Fruit fly (Drosophila melanogaster) whole organism, embryonic: ENCODE data around the gene Dh31.

ENCODE experiments used
- CG10979 ChIP-seq: fragments of 200-800 bp; sonication (Bioruptor generic); optimal IDR thresholded peaks from 2 replicates; lab custom pipeline; 2018; ENCODE audit warnings: missing biosample characterization, mild to moderate bottlenecking, missing genetic modification characterization, moderate library complexity
- CG11504 ChIP-seq: fragments of 200-800 bp; sonication (Bioruptor generic); optimal IDR thresholded peaks from 3 replicates; lab custom pipeline; 2019; ENCODE audit warnings: missing biosample characterization, mild to moderate bottlenecking, missing genetic modification characterization, moderate library complexity
- CG14710 ChIP-seq: fragments of 200-800 bp; sonication (Bioruptor generic); optimal IDR thresholded peaks from 3 replicates; lab custom pipeline; 2019; ENCODE audit warnings: missing biosample characterization, mild to moderate bottlenecking, missing genetic modification characterization, moderate library complexity
- CG14965 ChIP-seq: fragments of 200-800 bp; sonication (Bioruptor generic); optimal IDR thresholded peaks from 2 replicates; lab custom pipeline; 2016; ENCODE audit warnings: missing biosample characterization, missing genetic modification characterization, borderline replicate concordance
- CG15479 ChIP-seq: fragments of 200-800 bp; sonication (Bioruptor generic); optimal IDR thresholded peaks from 3 replicates; lab custom pipeline; 2019; ENCODE audit warnings: missing biosample characterization, mild to moderate bottlenecking, missing genetic modification characterization, moderate library complexity
- CG1603 ChIP-seq: fragments of 200-800 bp; sonication (Bioruptor generic); optimal IDR thresholded peaks from 2 replicates; lab custom pipeline; 2019; ENCODE audit warnings: missing biosample characterization, mild to moderate bottlenecking, missing genetic modification characterization, moderate library complexity
- CG17361 ChIP-seq: fragments of 200-800 bp; sonication (Bioruptor generic); IDR thresholded peaks from 3 replicates; pipeline ENCODE4 v1.3.6; 2022; ENCODE audit warnings: missing biosample characterization, missing genetic modification characterization
- CG17829 ChIP-seq: fragments of 200-800 bp; optimal IDR thresholded peaks from 2 replicates; lab custom pipeline; 2019; ENCODE audit warnings: missing biosample characterization, mild to moderate bottlenecking, missing genetic modification characterization, moderate library complexity
- CG18262 ChIP-seq: fragments of 200-800 bp; optimal IDR thresholded peaks from 3 replicates; lab custom pipeline; 2019; ENCODE audit warnings: missing biosample characterization, mild to moderate bottlenecking, missing genetic modification characterization, moderate library complexity
- CG2199 ChIP-seq: fragments of 200-800 bp; sonication (Bioruptor generic); IDR thresholded peaks from 3 replicates; pipeline ENCODE4 v1.3.6; 2022; ENCODE audit warnings: missing biosample characterization, missing genetic modification characterization
- CG2712 ChIP-seq: fragments of 200-800 bp; optimal IDR thresholded peaks from 3 replicates; lab custom pipeline; 2019; ENCODE audit warnings: missing biosample characterization, mild to moderate bottlenecking, missing genetic modification characterization, moderate library complexity
- CG4282 ChIP-seq: fragments of 200-800 bp; sonication (Bioruptor generic); optimal IDR thresholded peaks from 2 replicates; lab custom pipeline; 2016; ENCODE audit warnings: missing biosample characterization, missing genetic modification characterization
- CG4707 ChIP-seq: fragments of 200-800 bp; sonication (Bioruptor generic); optimal IDR thresholded peaks from 2 replicates; lab custom pipeline; 2018; ENCODE audit warnings: missing biosample characterization, mild to moderate bottlenecking, missing genetic modification characterization, moderate library complexity
- CG6254 ChIP-seq: fragments of 200-800 bp; sonication (Bioruptor generic); optimal IDR thresholded peaks from 3 replicates; lab custom pipeline; 2017; ENCODE audit warnings: mild to moderate bottlenecking, missing biosample characterization, missing genetic modification reagents, missing genetic modification characterization
- CG6765 ChIP-seq: fragments of 200-800 bp; sonication (Bioruptor generic); optimal IDR thresholded peaks from 3 replicates; lab custom pipeline; 2017; ENCODE audit warnings: missing biosample characterization, mild to moderate bottlenecking, missing genetic modification characterization
- CoRest ChIP-seq: fragments of 200-800 bp; sonication (Bioruptor generic); optimal IDR thresholded peaks from 3 replicates; lab custom pipeline; 2018; ENCODE audit warnings: missing biosample characterization, mild to moderate bottlenecking, missing genetic modification characterization, moderate library complexity
- D19A ChIP-seq: fragments of 200-800 bp; optimal IDR thresholded peaks from 3 replicates; lab custom pipeline; 2019; ENCODE audit warnings: missing biosample characterization, mild to moderate bottlenecking, missing genetic modification characterization, moderate library complexity
- Drgx ChIP-seq: fragments of 200-800 bp; sonication (Bioruptor generic); IDR thresholded peaks from 2 replicates; pipeline ENCODE4 v1.3.6; 2022; ENCODE audit warnings: missing biosample characterization, missing genetic modification characterization
- HHEX ChIP-seq: fragments of 200-800 bp; sonication (Bioruptor generic); optimal IDR thresholded peaks from 3 replicates; lab custom pipeline; 2017; ENCODE audit warnings: missing biosample characterization, mild to moderate bottlenecking, missing genetic modification characterization, missing genetic modification reagents
- Lpt ChIP-seq: fragments of >200 bp; optimal IDR thresholded peaks from 2 replicates; lab custom pipeline; 2018; ENCODE audit warnings: missing biosample characterization, missing genetic modification characterization
- Med ChIP-seq: fragments of 200-800 bp; sonication (Bioruptor generic); peaks from one replicate; lab custom pipeline; 2016; ENCODE audit warnings: missing biosample characterization, missing genetic modification characterization, mild to moderate bottlenecking, inconsistent platforms, moderate library complexity
- Oli ChIP-seq: fragments of 200-800 bp; sonication (Bioruptor generic); optimal IDR thresholded peaks from 2 replicates; lab custom pipeline; 2018; ENCODE audit warnings: missing biosample characterization, mild to moderate bottlenecking, missing genetic modification characterization, moderate library complexity
- Sox102F ChIP-seq: fragments of 200-800 bp; sonication (Bioruptor generic); optimal IDR thresholded peaks from 2 replicates; lab custom pipeline; 2018; ENCODE audit warnings: missing biosample characterization, mild to moderate bottlenecking, missing genetic modification characterization, moderate library complexity
- az2 ChIP-seq: fragments of 200-800 bp; sonication (Bioruptor generic); optimal IDR thresholded peaks from 3 replicates; lab custom pipeline; 2016; ENCODE audit warnings: missing biosample characterization, missing genetic modification characterization
- bcd ChIP-seq: fragments of 200-800 bp; sonication (Bioruptor generic); optimal IDR thresholded peaks from 2 replicates; lab custom pipeline; 2017; ENCODE audit warnings: missing biosample characterization, mild to moderate bottlenecking, missing genetic modification characterization
- bsh ChIP-seq, 2 experiments: fragments of 200-800 bp; sonication (Bioruptor generic); optimal IDR thresholded peaks; 2 replicates each; lab custom pipeline; 2017 to 2018; ENCODE audit warnings: mild to moderate bottlenecking in 2 of 2, missing biosample characterization in 2 of 2, missing genetic modification characterization in 2 of 2, moderate library complexity in 1 of 2
- chif ChIP-seq, 2 experiments: fragments of 200-800 bp; sonication (Bioruptor generic); optimal IDR thresholded peaks; 3 replicates each; lab custom pipeline; 2016; ENCODE audit warnings: missing biosample characterization in 2 of 2, missing genetic modification characterization in 2 of 2
- ci ChIP-seq: fragments of 200-800 bp; sonication (Bioruptor generic); IDR thresholded peaks from 3 replicates; pipeline ENCODE4 v1.3.6; 2022; ENCODE audit warnings: missing biosample characterization, missing genetic modification characterization
- dmrt11E ChIP-seq: fragments of 200-800 bp; sonication (Bioruptor generic); optimal IDR thresholded peaks from 3 replicates; lab custom pipeline; 2018; ENCODE audit warnings: missing biosample characterization, mild to moderate bottlenecking, missing genetic modification characterization, moderate library complexity
- ems ChIP-seq: fragments of 200-800 bp; sonication (Bioruptor generic); optimal IDR thresholded peaks from 3 replicates; lab custom pipeline; 2016; ENCODE audit warnings: missing biosample characterization, missing genetic modification characterization
- gce ChIP-seq: fragments of 200-800 bp; sonication (Bioruptor generic); IDR thresholded peaks from 3 replicates; pipeline ENCODE4 v1.3.6; 2022; ENCODE audit warnings: missing biosample characterization, missing genetic modification characterization
- gem ChIP-seq: fragments of 200-800 bp; sonication (Bioruptor generic); optimal IDR thresholded peaks from 2 replicates; lab custom pipeline; 2019; ENCODE audit warnings: missing biosample characterization, mild to moderate bottlenecking, missing genetic modification characterization, moderate library complexity
- grau ChIP-seq: fragments of 200-800 bp; optimal IDR thresholded peaks from 3 replicates; lab custom pipeline; 2019; ENCODE audit warnings: missing biosample characterization, mild to moderate bottlenecking, missing genetic modification characterization, moderate library complexity
- gsb-n ChIP-seq: fragments of 200-800 bp; sonication (Bioruptor generic); optimal IDR thresholded peaks from 3 replicates; lab custom pipeline; 2018; ENCODE audit warnings: missing biosample characterization, mild to moderate bottlenecking, missing genetic modification characterization
- lola ChIP-seq, 3 experiments: fragments of >200 bp in 2 of 3; fragments of 200-800 bp in 1 of 3; sonication (Bioruptor generic) in 1 of 3; optimal IDR thresholded peaks; 2 replicates each; lab custom pipeline; 2017 to 2019; ENCODE audit warnings: missing biosample characterization in 3 of 3, missing genetic modification characterization in 3 of 3, mild to moderate bottlenecking in 1 of 3, moderate library complexity in 1 of 3
- lov ChIP-seq, 2 experiments: fragments of 200-800 bp in 1 of 2; fragments of >200 bp in 1 of 2; sonication (Bioruptor generic) in 1 of 2; IDR thresholded peaks in 1 of 2; optimal IDR thresholded peaks in 1 of 2; 2 replicates in 1 of 2; 3 replicates in 1 of 2; pipeline versions ENCODE4 v1.3.6 to Lab custom; 2017 to 2022; ENCODE audit warnings: missing biosample characterization in 1 of 2, missing genetic modification characterization in 1 of 2
- luna ChIP-seq: fragments of 200-800 bp; sonication (Bioruptor generic); optimal IDR thresholded peaks from 2 replicates; lab custom pipeline; 2016; ENCODE audit warnings: missing biosample characterization, missing genetic modification characterization
- phol ChIP-seq: fragments of 200-800 bp; sonication (Bioruptor generic); optimal IDR thresholded peaks from 3 replicates; lab custom pipeline; 2018; ENCODE audit warnings: missing biosample characterization, mild to moderate bottlenecking, missing genetic modification characterization, moderate library complexity
- prd ChIP-seq, 3 experiments: fragments of >200 bp in 2 of 3; fragments of 200-800 bp in 1 of 3; sonication (Bioruptor generic) in 1 of 3; optimal IDR thresholded peaks in 2 of 3; IDR thresholded peaks in 1 of 3; 2 replicates in 2 of 3; 3 replicates in 1 of 3; pipeline versions ENCODE4 v1.3.6 to Lab custom; 2017 to 2022; ENCODE audit warnings: missing biosample characterization in 1 of 3, missing genetic modification characterization in 1 of 3
- sob ChIP-seq: fragments of 200-800 bp; sonication (Bioruptor generic); IDR thresholded peaks from 2 replicates; pipeline ENCODE4 v1.3.6; 2022; ENCODE audit warnings: missing biosample characterization, missing genetic modification characterization
- tll ChIP-seq, 2 experiments: fragments of 200-800 bp in 1 of 2; fragments of >200 bp in 1 of 2; sonication (Bioruptor generic) in 1 of 2; optimal IDR thresholded peaks; 2 replicates each; lab custom pipeline; 2017 to 2019; ENCODE audit warnings: missing biosample characterization in 2 of 2, missing genetic modification characterization in 2 of 2, mild to moderate bottlenecking in 1 of 2, moderate library complexity in 1 of 2
- twi ChIP-seq: fragments of 200-800 bp; optimal IDR thresholded peaks from 2 replicates; lab custom pipeline; 2019; ENCODE audit warnings: missing biosample characterization, mild to moderate bottlenecking, missing genetic modification characterization, moderate library complexity
- unpg ChIP-seq: fragments of 200-800 bp; sonication (Bioruptor generic); optimal IDR thresholded peaks from 3 replicates; lab custom pipeline; 2018; ENCODE audit warnings: missing biosample characterization, mild to moderate bottlenecking, missing genetic modification characterization, moderate library complexity
- wor ChIP-seq: fragments of 200-800 bp; sonication (Bioruptor generic); IDR thresholded peaks from 2 replicates; pipeline ENCODE4 v1.3.6; 2022; ENCODE audit warnings: missing biosample characterization, missing genetic modification characterization
- z ChIP-seq: fragments of 200-800 bp; sonication (Bioruptor generic); IDR thresholded peaks from 3 replicates; pipeline ENCODE4 v1.3.6; 2022; ENCODE audit warnings: missing biosample characterization, missing genetic modification characterization
- zen ChIP-seq: fragments of 200-800 bp; sonication (Bioruptor generic); optimal IDR thresholded peaks from 3 replicates; lab custom pipeline; 2018; ENCODE audit warnings: missing biosample characterization, mild to moderate bottlenecking, missing genetic modification characterization, moderate library complexity

The Dh31 gene

dm6 chr2L:8545393-8546100, 38.9 kb upstream of the Dh31 start:
- TF ChIP-seq CG10979: peak; percentile 25
- peak; percentile 5 for TF ChIP-seq CG1603
- TF ChIP-seq ci (GFP tag; lab: Robert Waterston, UW): 0 out of 3 replicates have a peak, but pooled peaks have one; percentile 15
- TF ChIP-seq gce (GFP tag; lab: Robert Waterston, UW): 0 out of 3 replicates have a peak, but pooled peaks have one; percentile 24
- TF ChIP-seq luna (GFP tag; lab: Kevin White, UChicago): no peak
- peak; percentile 39 for TF ChIP-seq CG4707
- TF ChIP-seq CG6765 (GFP tag; lab: Kevin White, UChicago): no peak
- peak; percentile 3 for TF ChIP-seq unpg
- no peak for TF ChIP-seq CG14965 (GFP tag; lab: Kevin White, UChicago)
- TF ChIP-seq HHEX (GFP tag; lab: Kevin White, UChicago): no peak
- TF ChIP-seq az2: peak; percentile 0
- peak in 1 of 2 experiments; percentile 35 for TF ChIP-seq bsh (GFP tag; optimal IDR thresholded peaks at IDR 0.05; lab: Kevin White, UChicago)
- no peak for TF ChIP-seq Lpt
- TF ChIP-seq D19A (tag; lab: Kevin White, UChicago): peak; percentile 30
- peak; percentile 43 for TF ChIP-seq Med
- TF ChIP-seq dmrt11E (tag; lab: Kevin White, UChicago): peak; percentile 31
- peak; percentile 49 for TF ChIP-seq CG4282 (GFP tag; lab: Kevin White, UChicago)
- TF ChIP-seq prd (optimal IDR thresholded peaks at IDR 0.05; lab: Kevin White, UChicago): no peak
- peak; percentile 20; the same call in 1 of the 3 replicates for TF ChIP-seq prd (GFP tag; IDR thresholded peaks at IDR 0.05; lab: Robert Waterston, UW)
- peak; percentile 20 for TF ChIP-seq CG18262
- 0 out of 3 replicates have a peak, but pooled peaks have one; percentile 12 for TF ChIP-seq z (GFP tag; lab: Robert Waterston, UW)
- TF ChIP-seq grau (tag; lab: Kevin White, UChicago): peak; percentile 93
- 0 out of 3 replicates have a peak, but pooled peaks have one; percentile 27 for TF ChIP-seq CG2199 (GFP tag; lab: Robert Waterston, UW)
- TF ChIP-seq zen: peak; percentile 90
- no peak for TF ChIP-seq lov (optimal IDR thresholded peaks at IDR 0.05; lab: Kevin White, UChicago)
- TF ChIP-seq lov (GFP tag; IDR thresholded peaks at IDR 0.05; lab: Robert Waterston, UW): no peak
- no peak for TF ChIP-seq ems (GFP tag; lab: Kevin White, UChicago)
- TF ChIP-seq CG11504 (tag; lab: Kevin White, UChicago): peak; percentile 3
- no peak for TF ChIP-seq bcd (GFP tag; lab: Kevin White, UChicago)
- peak in 1 of 2 experiments; percentile 18 for TF ChIP-seq chif (GFP tag; optimal IDR thresholded peaks at IDR 0.05; lab: Kevin White, UChicago)
- TF ChIP-seq CG17361 (GFP tag; lab: Robert Waterston, UW): 0 out of 3 replicates have a peak, but pooled peaks have one; percentile 12
- peak; percentile 17 for TF ChIP-seq CoRest (tag; lab: Kevin White, UChicago)
- peak; percentile 15 for TF ChIP-seq CG2712
- TF ChIP-seq CG17829 (tag; lab: Kevin White, UChicago): peak; percentile 40
- peak; percentile 9 for TF ChIP-seq CG14710 (tag; lab: Kevin White, UChicago)
- peak in 1 of 3 experiments; percentile 9 for TF ChIP-seq lola (GFP tag; optimal IDR thresholded peaks at IDR 0.05; lab: Kevin White, UChicago)
- no peak for TF ChIP-seq gsb-n (tag; lab: Kevin White, UChicago)
- peak; percentile 87 for TF ChIP-seq CG15479
- no peak for TF ChIP-seq Drgx (GFP tag; lab: Robert Waterston, UW)
- peak; percentile 6 for TF ChIP-seq Sox102F
- peak; percentile 20 for TF ChIP-seq phol (tag; lab: Kevin White, UChicago)
- peak; percentile 22 for TF ChIP-seq twi (tag; lab: Kevin White, UChicago)
- TF ChIP-seq gem: peak; percentile 12
- no peak for TF ChIP-seq wor (GFP tag; lab: Robert Waterston, UW)
- TF ChIP-seq tll (GFP tag; optimal IDR thresholded peaks at IDR 0.05; lab: Kevin White, UChicago): peak in 1 of 2 experiments; percentile 81
- TF ChIP-seq CG6254: peak; percentile 2
- TF ChIP-seq sob (GFP tag; lab: Robert Waterston, UW): 0 out of 2 replicates have a peak, but pooled peaks have one; percentile 7
- TF ChIP-seq Oli (tag; lab: Kevin White, UChicago): peak; percentile 1
